Fruit fly (Drosophila melanogaster) whole organism, embryonic: ENCODE results near the gene RPA3.

Experiments
- ATbp ChIP-seq: fragments of 200-800 bp; sonication (Bioruptor generic); optimal IDR thresholded peaks from 2 replicates; lab custom pipeline; 2017; ENCODE audit warnings: missing biosample characterization, mild to moderate bottlenecking, missing genetic modification characterization, missing genetic modification reagents
- Atf6 ChIP-seq: fragments of 200-800 bp; sonication (Bioruptor generic); IDR thresholded peaks from 2 replicates; pipeline ENCODE4 v1.3.6; 2022; ENCODE audit warnings: missing biosample characterization, missing genetic modification characterization
- Awh ChIP-seq: fragments of 200-800 bp; sonication (Bioruptor generic); IDR thresholded peaks from 2 replicates; pipeline ENCODE4, ENCODE4 v1.3.6; 2022; ENCODE audit warnings: missing biosample characterization, missing genetic modification characterization
- BEAF-32 ChIP-seq: fragments of 200-800 bp; sonication (Bioruptor generic); optimal IDR thresholded peaks from 3 replicates; lab custom pipeline; 2017; ENCODE audit warnings: missing biosample characterization, missing genetic modification characterization, mild to moderate bottlenecking, moderate library complexity, missing genetic modification reagents
- Blimp-1 ChIP-seq: fragments of 200-800 bp; sonication (Bioruptor generic); optimal IDR thresholded peaks from 3 replicates; lab custom pipeline; 2018; ENCODE audit warnings: missing biosample characterization, missing genetic modification characterization, mild to moderate bottlenecking, moderate library complexity, missing genetic modification reagents
- CG10209 ChIP-seq: fragments of 200-800 bp; sonication (Bioruptor generic); optimal IDR thresholded peaks from 3 replicates; lab custom pipeline; 2017; ENCODE audit warnings: missing biosample characterization, mild to moderate bottlenecking, missing genetic modification characterization, missing genetic modification reagents
- CG12942 ChIP-seq: fragments of 200-800 bp; sonication (Bioruptor generic); optimal IDR thresholded peaks from 3 replicates; lab custom pipeline; 2016; ENCODE audit warnings: missing biosample characterization, missing genetic modification characterization
- CG14050 ChIP-seq: fragments of 200-800 bp; sonication (Bioruptor generic); IDR thresholded peaks from 3 replicates; pipeline ENCODE4 v1.3.6; 2022; ENCODE audit warnings: missing biosample characterization, missing genetic modification characterization
- CG15696 ChIP-seq: fragments of 200-800 bp; sonication (Bioruptor generic); optimal IDR thresholded peaks from 2 replicates; lab custom pipeline; 2019; ENCODE audit warnings: missing biosample characterization, mild to moderate bottlenecking, missing genetic modification characterization, moderate library complexity
- CG2120 ChIP-seq: fragments of 200-800 bp; sonication (Bioruptor generic); optimal IDR thresholded peaks from 3 replicates; lab custom pipeline; 2016; ENCODE audit warnings: missing biosample characterization, missing genetic modification characterization
- CG2712 ChIP-seq: fragments of 200-800 bp; optimal IDR thresholded peaks from 3 replicates; lab custom pipeline; 2019; ENCODE audit warnings: missing biosample characterization, mild to moderate bottlenecking, missing genetic modification characterization, moderate library complexity
- CG3065 ChIP-seq: fragments of 200-800 bp; sonication (Bioruptor generic); optimal IDR thresholded peaks from 2 replicates; lab custom pipeline; 2016; ENCODE audit warnings: missing biosample characterization, missing genetic modification characterization
- CG32767 ChIP-seq: fragments of 200-800 bp; sonication (Bioruptor generic); IDR thresholded peaks from 2 replicates; pipeline ENCODE4 v1.3.6; 2022; ENCODE audit warnings: missing biosample characterization, missing genetic modification characterization
- CG34224 ChIP-seq: fragments of 200-800 bp; sonication (Bioruptor generic); IDR thresholded peaks from 3 replicates; pipeline ENCODE4 v1.3.6; 2022; ENCODE audit warnings: missing biosample characterization, missing genetic modification characterization; ENCODE audit not compliant: partially characterized antibody
- CG3838 ChIP-seq: fragments of 200-800 bp; sonication (Bioruptor generic); optimal IDR thresholded peaks from 3 replicates; lab custom pipeline; 2016; ENCODE audit warnings: missing biosample characterization, missing genetic modification characterization
- CG4404 ChIP-seq: fragments of 200-800 bp; sonication (Bioruptor generic); IDR thresholded peaks from 2 replicates; pipeline ENCODE4 v1.3.6; 2022; ENCODE audit warnings: missing biosample characterization, missing genetic modification characterization
- CG6683 ChIP-seq: fragments of 200-800 bp; sonication (Bioruptor generic); optimal IDR thresholded peaks from 2 replicates; lab custom pipeline; 2017; ENCODE audit warnings: missing biosample characterization, mild to moderate bottlenecking, missing genetic modification characterization, missing genetic modification reagents
- CG6689 ChIP-seq: fragments of 200-800 bp; sonication (Bioruptor generic); IDR thresholded peaks from 2 replicates; pipeline ENCODE4 v1.3.6; 2022; ENCODE audit warnings: missing biosample characterization, missing genetic modification characterization
- CG7963 ChIP-seq: fragments of 200-800 bp; sonication (Bioruptor generic); IDR thresholded peaks from 3 replicates; pipeline ENCODE4 v1.3.6; 2022; ENCODE audit warnings: missing biosample characterization, missing genetic modification characterization; ENCODE audit not compliant: partially characterized antibody
- CG8359 ChIP-seq: fragments of 200-800 bp; sonication (Bioruptor generic); optimal IDR thresholded peaks from 2 replicates; lab custom pipeline; 2017; ENCODE audit warnings: missing biosample characterization, mild to moderate bottlenecking, missing genetic modification characterization, borderline replicate concordance
- CTCF ChIP-seq: fragments of 200-800 bp; sonication (Bioruptor generic); optimal IDR thresholded peaks from 2 replicates; lab custom pipeline; 2017; ENCODE audit warnings: missing biosample characterization, mild to moderate bottlenecking, missing genetic modification characterization, moderate library complexity
- CoRest ChIP-seq: fragments of 200-800 bp; sonication (Bioruptor generic); optimal IDR thresholded peaks from 3 replicates; lab custom pipeline; 2018; ENCODE audit warnings: missing biosample characterization, mild to moderate bottlenecking, missing genetic modification characterization, moderate library complexity
- D19A ChIP-seq: fragments of 200-800 bp; optimal IDR thresholded peaks from 3 replicates; lab custom pipeline; 2019; ENCODE audit warnings: missing biosample characterization, mild to moderate bottlenecking, missing genetic modification characterization, moderate library complexity
- D19B ChIP-seq: fragments of 200-800 bp; sonication (Bioruptor generic); optimal IDR thresholded peaks from 2 replicates; lab custom pipeline; 2017; ENCODE audit warnings: missing biosample characterization, mild to moderate bottlenecking, missing genetic modification characterization
- Drgx ChIP-seq: fragments of 200-800 bp; sonication (Bioruptor generic); IDR thresholded peaks from 2 replicates; pipeline ENCODE4 v1.3.6; 2022; ENCODE audit warnings: missing biosample characterization, missing genetic modification characterization
- E2f1 ChIP-seq: fragments of 200-800 bp; sonication (Bioruptor generic); IDR thresholded peaks from 2 replicates; pipeline ENCODE4 v1.3.6; 2022; ENCODE audit warnings: missing biosample characterization, missing genetic modification characterization
- HHEX ChIP-seq: fragments of 200-800 bp; sonication (Bioruptor generic); optimal IDR thresholded peaks from 3 replicates; lab custom pipeline; 2017; ENCODE audit warnings: missing biosample characterization, mild to moderate bottlenecking, missing genetic modification characterization, missing genetic modification reagents
- Kr ChIP-seq: fragments of 200-800 bp; sonication (Bioruptor generic); optimal IDR thresholded peaks from 2 replicates; lab custom pipeline; 2017; ENCODE audit warnings: missing biosample characterization, mild to moderate bottlenecking, missing genetic modification characterization
- Med ChIP-seq: fragments of 200-800 bp; sonication (Bioruptor generic); peaks from one replicate; lab custom pipeline; 2016; ENCODE audit warnings: missing biosample characterization, missing genetic modification characterization, mild to moderate bottlenecking, inconsistent platforms, moderate library complexity
- Sox102F ChIP-seq: fragments of 200-800 bp; sonication (Bioruptor generic); optimal IDR thresholded peaks from 2 replicates; lab custom pipeline; 2018; ENCODE audit warnings: missing biosample characterization, mild to moderate bottlenecking, missing genetic modification characterization, moderate library complexity
- Stat92E ChIP-seq, 3 experiments: fragments of >200 bp in 2 of 3; fragments of 200-800 bp in 1 of 3; sonication (Bioruptor generic) in 1 of 3; optimal IDR thresholded peaks; 2 replicates each; lab custom pipeline; 2017 to 2019; ENCODE audit warnings: missing biosample characterization in 3 of 3, missing genetic modification characterization in 3 of 3, mild to moderate bottlenecking in 1 of 3, moderate library complexity in 1 of 3
- az2 ChIP-seq: fragments of 200-800 bp; sonication (Bioruptor generic); optimal IDR thresholded peaks from 3 replicates; lab custom pipeline; 2016; ENCODE audit warnings: missing biosample characterization, missing genetic modification characterization
- cas ChIP-seq: fragments of 200-800 bp; sonication (Bioruptor generic); IDR thresholded peaks from 2 replicates; pipeline ENCODE4 v1.3.6; 2022; ENCODE audit warnings: missing biosample characterization, missing genetic modification characterization
- dati ChIP-seq: fragments of 200-800 bp; sonication (Bioruptor generic); IDR thresholded peaks from 2 replicates; pipeline ENCODE4 v1.3.6; 2022; ENCODE audit warnings: missing biosample characterization, missing genetic modification characterization
- eve ChIP-seq, 2 experiments: fragments of >200 bp; optimal IDR thresholded peaks; 2 replicates each; lab custom pipeline; 2017; ENCODE audit warnings: missing biosample characterization in 2 of 2, missing genetic modification characterization in 2 of 2
- fd102C ChIP-seq: fragments of 200-800 bp; sonication (Bioruptor generic); optimal IDR thresholded peaks from 2 replicates; lab custom pipeline; 2018; ENCODE audit warnings: missing biosample characterization, mild to moderate bottlenecking, missing genetic modification characterization, moderate library complexity
- fd64A ChIP-seq: fragments of 200-800 bp; sonication (Bioruptor generic); optimal IDR thresholded peaks from 3 replicates; lab custom pipeline; 2018; ENCODE audit warnings: missing biosample characterization, mild to moderate bottlenecking, missing genetic modification characterization
- gem ChIP-seq: fragments of 200-800 bp; sonication (Bioruptor generic); optimal IDR thresholded peaks from 2 replicates; lab custom pipeline; 2019; ENCODE audit warnings: missing biosample characterization, mild to moderate bottlenecking, missing genetic modification characterization, moderate library complexity
- jing ChIP-seq: fragments of 200-800 bp; sonication (Bioruptor generic); optimal IDR thresholded peaks from 2 replicates; lab custom pipeline; 2018; ENCODE audit warnings: missing biosample characterization, mild to moderate bottlenecking, missing genetic modification characterization
- jumu ChIP-seq: fragments of 200-800 bp; sonication (Bioruptor generic); optimal IDR thresholded peaks from 3 replicates; lab custom pipeline; 2016; ENCODE audit warnings: missing biosample characterization, missing genetic modification characterization
- klu ChIP-seq: fragments of 200-800 bp; sonication (Bioruptor generic); IDR thresholded peaks from 2 replicates; pipeline ENCODE4 v1.3.6; 2022; ENCODE audit warnings: missing biosample characterization, missing genetic modification characterization
- mld ChIP-seq: fragments of 200-800 bp; sonication (Bioruptor generic); IDR thresholded peaks from 3 replicates; pipeline ENCODE4 v1.3.6; 2022; ENCODE audit warnings: missing biosample characterization, missing genetic modification characterization; ENCODE audit not compliant: partially characterized antibody
- onecut ChIP-seq: fragments of 200-800 bp; sonication (Bioruptor generic); IDR thresholded peaks from 2 replicates; pipeline ENCODE4 v1.3.6; 2022; ENCODE audit warnings: missing biosample characterization, missing genetic modification characterization
- rib ChIP-seq: fragments of 200-800 bp; sonication (Bioruptor generic); IDR thresholded peaks from 2 replicates; pipeline ENCODE4 v1.3.6; 2022; ENCODE audit warnings: missing biosample characterization, missing genetic modification characterization
- run ChIP-seq: fragments of 200-800 bp; sonication (Bioruptor generic); optimal IDR thresholded peaks from 3 replicates; lab custom pipeline; 2018; ENCODE audit warnings: missing biosample characterization, mild to moderate bottlenecking, missing genetic modification characterization
- ssp ChIP-seq: fragments of 200-800 bp; sonication (Bioruptor generic); IDR thresholded peaks from 2 replicates; pipeline ENCODE4 v1.3.6; 2022; ENCODE audit warnings: missing biosample characterization, missing genetic modification characterization
- sug ChIP-seq: fragments of 200-800 bp; optimal IDR thresholded peaks from 2 replicates; lab custom pipeline; 2019; ENCODE audit warnings: missing biosample characterization, mild to moderate bottlenecking, missing genetic modification characterization, moderate library complexity
- trem ChIP-seq: fragments of 200-800 bp; optimal IDR thresholded peaks from 3 replicates; lab custom pipeline; 2019; ENCODE audit warnings: missing biosample characterization, mild to moderate bottlenecking, missing genetic modification characterization, moderate library complexity
- vfl ChIP-seq: fragments of 200-800 bp; sonication (Bioruptor generic); optimal IDR thresholded peaks from 2 replicates; lab custom pipeline; 2016; ENCODE audit warnings: missing biosample characterization, missing genetic modification characterization
- vvl ChIP-seq: fragments of 200-800 bp; sonication (Bioruptor generic); IDR thresholded peaks from 2 replicates; pipeline ENCODE4 v1.3.6; 2022; ENCODE audit warnings: missing biosample characterization, missing genetic modification characterization
- wor ChIP-seq: fragments of 200-800 bp; sonication (Bioruptor generic); IDR thresholded peaks from 2 replicates; pipeline ENCODE4 v1.3.6; 2022; ENCODE audit warnings: missing biosample characterization, missing genetic modification characterization

RPA3 gene

DNA sequence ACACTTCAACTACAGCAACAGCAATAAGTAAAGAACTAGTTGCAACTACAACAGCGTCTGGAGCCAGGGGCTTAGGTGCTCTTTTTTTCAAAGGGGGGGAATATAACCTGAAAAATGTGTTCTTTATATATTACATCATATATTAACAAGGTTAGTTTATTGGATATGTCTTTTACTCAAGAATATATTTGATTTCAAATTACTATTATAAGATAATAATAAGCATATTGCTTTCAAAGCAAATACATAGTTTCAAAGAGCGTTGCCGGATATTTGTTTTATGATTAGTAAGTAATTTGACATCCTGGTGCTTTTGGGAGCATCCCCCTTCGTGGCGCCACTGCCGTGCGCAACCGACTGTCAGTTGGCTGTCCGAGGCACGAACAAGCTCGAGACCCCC, 43.4 kb upstream of the RPA3 start (continued):
- TF ChIP-seq rib (GFP tag; lab: Robert Waterston, UW) (no peak), D19B (GFP tag; lab: Kevin White, UChicago) (no peak), Atf6 (GFP tag; lab: Robert Waterston, UW) (peak; percentile 12; the same call in 1 of the 2 replicates), CG2712 (tag; lab: Kevin White, UChicago) (peak; percentile 60), CG32767 (peak; percentile 35; the same call in 1 of the 2 replicates), CG2120 (GFP tag; lab: Kevin White, UChicago) (no peak), Kr (no peak), fd102C (GFP tag; lab: Kevin White, UChicago) (no peak), cas (no peak), Blimp-1 (GFP tag; lab: Kevin White, UChicago) (peak; percentile 62), vvl (GFP tag; lab: Robert Waterston, UW) (peak; percentile 23; the same call in 1 of the 2 replicates), CG15696 (tag; lab: Kevin White, UChicago) (no peak), Med (GFP tag; lab: Kevin White, UChicago) (peak; percentile 18), gem (tag; lab: Kevin White, UChicago) (peak; percentile 77), fd64A (no peak), CG7963 (GFP tag; lab: Robert Waterston, UW) (no peak), az2 (peak; percentile 44), Sox102F (peak; percentile 75), mld (GFP tag; lab: Robert Waterston, UW) (no peak), CG8359 (peak; percentile 19), eve (GFP tag; optimal IDR thresholded peaks at IDR 0.05; lab: Kevin White, UChicago) (peak in 1 of 2 experiments; percentile 67), CG34224 (GFP tag; lab: Robert Waterston, UW) (no peak), CG3065 (GFP tag; lab: Kevin White, UChicago) (no peak), ATbp (GFP tag; lab: Kevin White, UChicago) (peak; percentile 49), D19A (tag; lab: Kevin White, UChicago) (peak; percentile 58), CoRest (tag; lab: Kevin White, UChicago) (peak; percentile 73), trem (peak; percentile 45), CG14050 (GFP tag; lab: Robert Waterston, UW) (0 out of 3 replicates have a peak, but pooled peaks have one; percentile 11), Awh (GFP tag; lab: Robert Waterston, UW) (0 out of 2 replicates have a peak, but pooled peaks have one; percentile 17), ssp (GFP tag; lab: Robert Waterston, UW) (peak; percentile 37; the same call in 1 of the 2 replicates), BEAF-32 (GFP tag; lab: Kevin White, UChicago) (no peak), CG6689 (GFP tag; lab: Robert Waterston, UW) (peak; percentile 66), jing (GFP tag; lab: Kevin White, UChicago) (peak; percentile 6), CG12942 (GFP tag; lab: Kevin White, UChicago) (peak; percentile 9), Stat92E (GFP tag; optimal IDR thresholded peaks at IDR 0.05; lab: Kevin White, UChicago) (no peak), HHEX (no peak), onecut (GFP tag; lab: Robert Waterston, UW) (no peak), dati (no peak), E2f1 (GFP tag; lab: Robert Waterston, UW) (peak; percentile 56), CTCF (GFP tag; lab: Kevin White, UChicago) (peak; percentile 11), run (tag; lab: Kevin White, UChicago) (peak; percentile 40), CG4404 (GFP tag; lab: Robert Waterston, UW) (no peak), jumu (GFP tag; lab: Kevin White, UChicago) (no peak), Drgx (GFP tag; lab: Robert Waterston, UW) (peak; percentile 91), vfl (no peak), CG3838 (GFP tag; lab: Kevin White, UChicago) (no peak), wor (GFP tag; lab: Robert Waterston, UW) (peak; percentile 26; the same call in 1 of the 2 replicates), sug (tag; lab: Kevin White, UChicago) (no peak), klu (GFP tag; lab: Robert Waterston, UW) (no peak), CG10209 (GFP tag; lab: Kevin White, UChicago) (peak; percentile 26), CG6683 (GFP tag; lab: Kevin White, UChicago) (no peak)
